Worm (Caenorhabditis elegans): ENCODE measurements around the gene C33G3.4.

ce11 chrX:14063830-14064229, 7.1 kb upstream of the C33G3.4 start:
- TF ChIP-seq ama-1 (optimal IDR thresholded peaks at IDR 0.05) (peak; percentile 78), alr-1 (tag; optimal IDR thresholded peaks at IDR 0.05; ENCODE audit: borderline replicate concordance) (no peak), ceh-82 (tag; optimal IDR thresholded peaks at IDR 0.05) (peak; percentile 62 to 83 (median 81)), blmp-1 (tag; optimal IDR thresholded peaks at IDR 0.05) (peak; percentile 39)

All from whole organism, L1 larva.